Fruit fly (Drosophila melanogaster): Measurements from ENCODE around the gene CG46281.

CG46281 gene

dm6 chr3R:13012351-13012750, 17.8 kb downstream of the CG46281 start (continued):
- TF ChIP-seq CG15073 (GFP tag; optimal IDR thresholded peaks at IDR 0.05) = no peak
- TF ChIP-seq CG32767 (GFP tag; IDR thresholded peaks at IDR 0.05) = 0 out of 2 replicates have a peak, but pooled peaks have one; percentile 45
- TF ChIP-seq Hmx (GFP tag; optimal IDR thresholded peaks at IDR 0.05) = no peak
- no peak for TF ChIP-seq NC2β (GFP tag; optimal IDR thresholded peaks at IDR 0.05)
- TF ChIP-seq dmrt11E (tag; optimal IDR thresholded peaks at IDR 0.05) = peak; percentile 49
- TF ChIP-seq Nf-YB (GFP tag; optimal IDR thresholded peaks at IDR 0.05) = peak; percentile 23
- TF ChIP-seq CG3838 (GFP tag; optimal IDR thresholded peaks at IDR 0.05) = peak; percentile 54
- TF ChIP-seq CG17568 (GFP tag; optimal IDR thresholded peaks at IDR 0.05) = no peak
- peak; percentile 38; the same call in 1 of the 2 replicates for TF ChIP-seq CG14667 (GFP tag; IDR thresholded peaks at IDR 0.05)
- no peak for TF ChIP-seq CkIIα-i1 (GFP tag; IDR thresholded peaks at IDR 0.05)
- TF ChIP-seq Lpt (GFP tag; optimal IDR thresholded peaks at IDR 0.05) = no peak
- TF ChIP-seq sens (GFP tag) = peak; percentile 84
- TF ChIP-seq CG15479 (GFP tag; optimal IDR thresholded peaks at IDR 0.05) = peak; percentile 91
- 0 out of 2 replicates have a peak, but pooled peaks have one; percentile 27 for TF ChIP-seq Nf-YA (GFP tag; IDR thresholded peaks at IDR 0.05)
- TF ChIP-seq slp2 (GFP tag; optimal IDR thresholded peaks at IDR 0.05) = peak; percentile 53
- no peak for TF ChIP-seq CG6254 (GFP tag; optimal IDR thresholded peaks at IDR 0.05)
- no peak for TF ChIP-seq HmgZ (tag; optimal IDR thresholded peaks at IDR 0.05)
- TF ChIP-seq Hr39 (optimal IDR thresholded peaks at IDR 0.05) = no peak
- peak; percentile 58 to 62 for TF ChIP-seq chif (GFP tag; optimal IDR thresholded peaks at IDR 0.05)
- TF ChIP-seq hbn (GFP tag; IDR thresholded peaks at IDR 0.05; ENCODE audit: partially characterized antibody) = no peak
- TF ChIP-seq aop (GFP tag; IDR thresholded peaks at IDR 0.05) = 0 out of 2 replicates have a peak, but pooled peaks have one; percentile 48
- TF ChIP-seq Six4 (GFP tag; optimal IDR thresholded peaks at IDR 0.05) = peak; percentile 22
- TF ChIP-seq CG10431 (GFP tag; optimal IDR thresholded peaks at IDR 0.05) = no peak
- TF ChIP-seq lab (GFP tag; optimal IDR thresholded peaks at IDR 0.05) = peak; percentile 77
- TF ChIP-seq Hey (tag; optimal IDR thresholded peaks at IDR 0.05) = peak; percentile 12
- TF ChIP-seq CG5245 (GFP tag; optimal IDR thresholded peaks at IDR 0.05) = peak; percentile 29
- 0 out of 4 replicates have a peak, but pooled peaks have one; percentile 67 for TF ChIP-seq chinmo (GFP tag; IDR thresholded peaks at IDR 0.05; ENCODE audit: partially characterized antibody)
- TF ChIP-seq phol (tag; optimal IDR thresholded peaks at IDR 0.05) = peak; percentile 72
- TF ChIP-seq yki (optimal IDR thresholded peaks at IDR 0.05) = no peak
- peak; percentile 63 for TF ChIP-seq CG17328 (GFP tag; IDR thresholded peaks at IDR 0.05)
- TF ChIP-seq Ada2b (GFP tag; IDR thresholded peaks at IDR 0.05) = peak; percentile 77
- TF ChIP-seq kni (GFP tag; optimal IDR thresholded peaks at IDR 0.05) = no peak
- TF ChIP-seq jing (GFP tag; optimal IDR thresholded peaks at IDR 0.05) = no peak
- peak; percentile 65 for TF ChIP-seq Xrp1 (GFP tag; IDR thresholded peaks at IDR 0.05)
- TF ChIP-seq CG7928 (GFP tag; optimal IDR thresholded peaks at IDR 0.05) = no peak
- TF ChIP-seq CG16779 (GFP tag; IDR thresholded peaks at IDR 0.05) = peak; percentile 57; the same call in 1 of the 2 replicates
- TF ChIP-seq Poxn (GFP tag; IDR thresholded peaks at IDR 0.05) = no peak
- TF ChIP-seq Adf1 (GFP tag; IDR thresholded peaks at IDR 0.05) = peak; percentile 27
- peak; percentile 75 for TF ChIP-seq CG10321 (GFP tag; IDR thresholded peaks at IDR 0.05)
- peak; percentile 1 for TF ChIP-seq Blimp-1 (GFP tag; optimal IDR thresholded peaks at IDR 0.05)
- TF ChIP-seq tup (GFP tag; optimal IDR thresholded peaks at IDR 0.05) = peak; percentile 22
- TF ChIP-seq Bdp1 (GFP tag; optimal IDR thresholded peaks at IDR 0.05) = peak; percentile 51
- no peak for TF ChIP-seq CG34224 (GFP tag; IDR thresholded peaks at IDR 0.05; ENCODE audit: partially characterized antibody)
- peak; percentile 61 for TF ChIP-seq gro (GFP tag; optimal IDR thresholded peaks at IDR 0.05)
- TF ChIP-seq ERR (GFP tag; optimal IDR thresholded peaks at IDR 0.05) = peak; percentile 58
- TF ChIP-seq lola (GFP tag; optimal IDR thresholded peaks at IDR 0.05) = peak in 1 of 3 experiments; percentile 3
- no peak for TF ChIP-seq vnd (GFP tag; IDR thresholded peaks at IDR 0.05; ENCODE audit: partially characterized antibody)
- peak; percentile 91 for TF ChIP-seq Aef1 (GFP tag; IDR thresholded peaks at IDR 0.05)
- TF ChIP-seq vvl (GFP tag; IDR thresholded peaks at IDR 0.05) = peak; percentile 84
- TF ChIP-seq tll (GFP tag; optimal IDR thresholded peaks at IDR 0.05) = peak in 1 of 2 experiments; percentile 55

Data from whole organism, embryonic.